Fruit fly (Drosophila melanogaster): ENCODE data around the gene Hsp27.

Hsp27 gene

DNA sequence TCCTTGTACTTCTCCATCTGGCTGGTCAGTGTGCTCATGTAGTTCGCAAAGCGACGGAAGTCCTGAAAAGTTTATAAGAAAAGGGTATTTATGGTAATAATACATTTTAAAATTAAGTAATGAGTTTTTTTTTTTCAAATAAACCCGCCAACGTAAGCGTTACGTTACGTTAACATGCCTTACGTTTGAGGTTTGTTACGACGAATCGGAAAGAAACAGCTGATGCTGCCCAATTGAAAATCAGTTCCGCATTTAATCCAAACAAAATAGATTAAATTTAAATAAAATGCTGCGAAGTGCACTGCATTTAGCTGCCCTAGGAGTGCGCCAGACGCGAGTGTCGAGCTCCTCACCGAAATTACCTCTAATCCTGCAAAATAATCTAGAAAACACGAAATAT is 19.7 kb upstream of the Hsp27 start, which contains the start of gene mRRF1 (continued):
- TF ChIP-seq D (optimal IDR thresholded peaks at IDR 0.05): no peak
- no peak for TF ChIP-seq D (GFP tag; optimal IDR thresholded peaks at IDR 0.05)
- TF ChIP-seq Pdp1 (GFP tag; optimal IDR thresholded peaks at IDR 0.05): peak in 1 of 2 experiments; percentile 66
- no peak for TF ChIP-seq pb (GFP tag; optimal IDR thresholded peaks at IDR 0.05)
- TF ChIP-seq CG12942 (GFP tag; optimal IDR thresholded peaks at IDR 0.05): no peak
- TF ChIP-seq E2f2 (GFP tag; IDR thresholded peaks at IDR 0.05): peak; percentile 81
- peak; percentile 70 for TF ChIP-seq Dp (GFP tag; optimal IDR thresholded peaks at IDR 0.05)
- TF ChIP-seq CG1647 (GFP tag; optimal IDR thresholded peaks at IDR 0.05): no peak
- no peak for TF ChIP-seq Poxn (GFP tag; IDR thresholded peaks at IDR 0.05)
- no peak for TF ChIP-seq maf-S (GFP tag; optimal IDR thresholded peaks at IDR 0.05)
- TF ChIP-seq MBD-R2 (GFP tag; IDR thresholded peaks at IDR 0.05): peak; percentile 41; the same call in 1 of the 2 replicates

DNA sequence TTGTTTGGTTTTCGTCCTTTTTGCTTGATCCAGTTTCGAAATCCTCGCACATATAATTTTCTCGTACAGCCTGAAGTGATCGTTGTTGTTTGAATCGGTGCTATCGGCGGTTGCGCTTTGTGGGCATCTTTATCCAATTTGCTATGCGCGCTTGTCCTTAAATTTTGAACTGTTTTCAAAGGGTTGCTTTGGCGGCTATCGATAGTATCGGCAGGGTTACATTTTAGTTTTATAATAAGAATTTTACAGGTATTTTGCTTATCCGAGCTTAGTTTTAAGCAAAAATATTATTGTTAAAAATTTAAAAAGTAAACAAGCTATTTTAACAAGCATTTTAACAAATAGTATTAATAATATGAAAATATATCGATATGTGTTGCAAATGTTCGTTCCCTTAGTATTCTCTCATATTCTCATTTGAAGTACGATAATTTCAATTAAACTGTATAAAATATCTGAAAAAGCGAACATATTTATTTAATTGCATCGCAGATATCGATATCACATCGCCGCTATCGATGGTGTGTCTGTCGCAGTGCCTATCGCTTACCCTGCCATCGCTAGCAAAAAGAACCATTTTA is 16.9 kb upstream of the Hsp27 start, which contains the start of the genes Klp67A and CG4452:
Gene Klp67A (minus strand): TSS at position 197 of the 581 bp plus-strand sequence.
Gene CG4452 (plus strand): TSS at position 528 of the 581 bp plus-strand sequence.
- no peak for TF ChIP-seq Hr39 (optimal IDR thresholded peaks at IDR 0.05)
- TF ChIP-seq dati (GFP tag; IDR thresholded peaks at IDR 0.05): no peak
- peak; percentile 55 for TF ChIP-seq tin (GFP tag; optimal IDR thresholded peaks at IDR 0.05)
- TF ChIP-seq CG8359 (GFP tag; optimal IDR thresholded peaks at IDR 0.05; ENCODE audit: borderline replicate concordance): no peak
- peak; percentile 20 for TF ChIP-seq CG10654 (GFP tag; optimal IDR thresholded peaks at IDR 0.05)
- peak; percentile 31 for TF ChIP-seq CG7271 (tag; optimal IDR thresholded peaks at IDR 0.05)
- TF ChIP-seq GATAe (GFP tag; conservative IDR thresholded peaks at IDR 0.05): no peak
- TF ChIP-seq CG30020 (tag; optimal IDR thresholded peaks at IDR 0.05): peak; percentile 79
- TF ChIP-seq grau (tag; optimal IDR thresholded peaks at IDR 0.05): peak; percentile 51
- peak; percentile 36 for TF ChIP-seq cato (GFP tag; optimal IDR thresholded peaks at IDR 0.05; ENCODE audit: borderline replicate concordance)
- no peak for TF ChIP-seq CG3838 (GFP tag; optimal IDR thresholded peaks at IDR 0.05)
- peak; percentile 83 for TF ChIP-seq hbn (GFP tag; IDR thresholded peaks at IDR 0.05; ENCODE audit: partially characterized antibody)
- no peak for TF ChIP-seq Dip2 (GFP tag; IDR thresholded peaks at IDR 0.05)
- TF ChIP-seq Optix (GFP tag; IDR thresholded peaks at IDR 0.05): no peak
- no peak for TF ChIP-seq fd96Cb (tag; optimal IDR thresholded peaks at IDR 0.05)
- TF ChIP-seq prd (optimal IDR thresholded peaks at IDR 0.05): no peak
- 0 out of 3 replicates have a peak, but pooled peaks have one; percentile 44 for TF ChIP-seq prd (GFP tag; IDR thresholded peaks at IDR 0.05)
- TF ChIP-seq Xrp1 (GFP tag; IDR thresholded peaks at IDR 0.05): peak; percentile 23; the same call in 1 of the 2 replicates
- TF ChIP-seq phol (tag; optimal IDR thresholded peaks at IDR 0.05): peak; percentile 85
- no peak for TF ChIP-seq ATbp (GFP tag; optimal IDR thresholded peaks at IDR 0.05)
- peak in 1 of 2 experiments; percentile 21 for TF ChIP-seq Pdp1 (GFP tag; optimal IDR thresholded peaks at IDR 0.05)
- peak; percentile 92 for TF ChIP-seq Doc3 (GFP tag; IDR thresholded peaks at IDR 0.05; ENCODE audit: partially characterized antibody)
- TF ChIP-seq gsb-n (tag; optimal IDR thresholded peaks at IDR 0.05): peak; percentile 62
- peak; percentile 90 for TF ChIP-seq CG14710 (tag; optimal IDR thresholded peaks at IDR 0.05)
- peak; percentile 97 for TF ChIP-seq Scr (GFP tag; IDR thresholded peaks at IDR 0.05; ENCODE audit: partially characterized antibody)
- no peak for TF ChIP-seq ac (GFP tag; optimal IDR thresholded peaks at IDR 0.05)
- TF ChIP-seq CG9437 (GFP tag; optimal IDR thresholded peaks at IDR 0.05): peak; percentile 70
- TF ChIP-seq Bteb2 (GFP tag; optimal IDR thresholded peaks at IDR 0.05): peak; percentile 15
- TF ChIP-seq otp (GFP tag; IDR thresholded peaks at IDR 0.05): no peak
- peak; percentile 44; the same call in 1 of the 3 replicates for TF ChIP-seq ci (GFP tag; IDR thresholded peaks at IDR 0.05)
- TF ChIP-seq dpn (GFP tag; optimal IDR thresholded peaks at IDR 0.05): peak in 1 of 2 experiments; percentile 26
- peak in 1 of 2 experiments; percentile 15 for TF ChIP-seq chif (GFP tag; optimal IDR thresholded peaks at IDR 0.05)
- peak; percentile 78; the same call in 2 of the 3 replicates for TF ChIP-seq CG17361 (GFP tag; IDR thresholded peaks at IDR 0.05)
- TF ChIP-seq CG6765 (GFP tag; optimal IDR thresholded peaks at IDR 0.05): no peak
- no peak for TF ChIP-seq pb (GFP tag; optimal IDR thresholded peaks at IDR 0.05)
- TF ChIP-seq bbx (GFP tag; IDR thresholded peaks at IDR 0.05; ENCODE audit: partially characterized antibody): peak; percentile 86
- TF ChIP-seq Meics (GFP tag; optimal IDR thresholded peaks at IDR 0.05): no peak
- peak; percentile 27 for TF ChIP-seq CG15479 (GFP tag; optimal IDR thresholded peaks at IDR 0.05)
- peak; percentile 52 for TF ChIP-seq twi (tag; optimal IDR thresholded peaks at IDR 0.05)
- peak; percentile 60 for TF ChIP-seq CG9932 (GFP tag; IDR thresholded peaks at IDR 0.05)
